Worm (Caenorhabditis elegans) whole organism, mixed stage, embryonic: ENCODE measurements around the gene lido-9.

Experiments
- M03D4.4 ChIP-seq: sonication (generic microtip); optimal IDR thresholded peaks from 2 replicates; lab custom pipeline; 2017; ENCODE audit warnings: mild to moderate bottlenecking, missing genetic modification characterization, missing compliant biosample characterization
- bed-3 ChIP-seq: fragments of 200-800 bp; sonication (Bioruptor generic); optimal IDR thresholded peaks from 3 replicates; lab custom pipeline; 2018; ENCODE audit warnings: mild to moderate bottlenecking, missing genetic modification characterization, moderate library complexity, missing compliant biosample characterization
- blmp-1 ChIP-seq: fragments of 150-350 bp; optimal IDR thresholded peaks from 2 replicates; lab custom pipeline; 2014; ENCODE audit warnings: missing biosample characterization, missing genetic modification characterization
- ceh-39 ChIP-seq: fragments of 150-350 bp; optimal IDR thresholded peaks from 2 replicates; lab custom pipeline; 2014; ENCODE audit warnings: missing biosample characterization, missing genetic modification characterization
- ceh-43 ChIP-seq: fragments of 200-800 bp; sonication (Bioruptor generic); optimal IDR thresholded peaks from 2 replicates; lab custom pipeline; 2018; ENCODE audit warnings: mild to moderate bottlenecking, missing genetic modification characterization, moderate library complexity, missing compliant biosample characterization
- ceh-83 ChIP-seq: fragments of 200-800 bp; sonication (Bioruptor generic); optimal IDR thresholded peaks from 2 replicates; lab custom pipeline; 2018; ENCODE audit warnings: mild to moderate bottlenecking, missing genetic modification characterization, missing compliant biosample characterization
- ces-1 ChIP-seq: fragments of 150-350 bp; optimal IDR thresholded peaks from 2 replicates; lab custom pipeline; 2014; ENCODE audit warnings: missing biosample characterization, missing genetic modification reagents, missing genetic modification characterization
- cnd-1 ChIP-seq: fragments of 200-800 bp; sonication (Bioruptor generic); optimal IDR thresholded peaks from 2 replicates; lab custom pipeline; 2018; ENCODE audit warnings: mild to moderate bottlenecking, missing genetic modification characterization, missing compliant biosample characterization
- drap-1 ChIP-seq: fragments of 200-800 bp; sonication (Bioruptor generic); optimal IDR thresholded peaks from 3 replicates; lab custom pipeline; 2018; ENCODE audit warnings: mild to moderate bottlenecking, missing genetic modification characterization, missing compliant biosample characterization
- elt-3 ChIP-seq: fragments of 150-350 bp; optimal IDR thresholded peaks from 2 replicates; lab custom pipeline; 2014; ENCODE audit warnings: missing biosample characterization, missing genetic modification characterization
- ham-2 ChIP-seq: fragments of 200-800 bp; sonication (Bioruptor generic); optimal IDR thresholded peaks from 2 replicates; lab custom pipeline; 2018; ENCODE audit warnings: mild to moderate bottlenecking, missing genetic modification characterization, missing compliant biosample characterization
- hlh-1 ChIP-seq: fragments of 150-350 bp; optimal IDR thresholded peaks from 2 replicates; lab custom pipeline; 2014; ENCODE audit warnings: missing biosample characterization, missing genetic modification reagents, missing genetic modification characterization
- lin-13 ChIP-seq: fragments of 150-350 bp; optimal IDR thresholded peaks from 2 replicates; lab custom pipeline; 2014; ENCODE audit warnings: missing biosample characterization, missing genetic modification characterization
- lin-32 ChIP-seq: fragments of 200-800 bp; sonication (Bioruptor generic); optimal IDR thresholded peaks from 2 replicates; lab custom pipeline; 2018; ENCODE audit warnings: mild to moderate bottlenecking, missing genetic modification characterization, missing compliant biosample characterization
- lsy-2 ChIP-seq: fragments of 150-350 bp; optimal IDR thresholded peaks from 2 replicates; lab custom pipeline; 2014; ENCODE audit warnings: missing biosample characterization, missing genetic modification characterization
- mab-5 ChIP-seq: fragments of 150-350 bp; optimal IDR thresholded peaks from 2 replicates; lab custom pipeline; 2014; ENCODE audit warnings: missing biosample characterization, missing genetic modification characterization
- mep-1 ChIP-seq: fragments of 150-350 bp; optimal IDR thresholded peaks from 2 replicates; lab custom pipeline; 2017; ENCODE audit warnings: missing biosample characterization, missing genetic modification reagents, missing genetic modification characterization, inconsistent platforms
- nhr-2 ChIP-seq: fragments of 150-350 bp; optimal IDR thresholded peaks from 2 replicates; lab custom pipeline; 2014; ENCODE audit warnings: missing biosample characterization, missing genetic modification characterization
- nhr-237 ChIP-seq: fragments of 150-350 bp; optimal IDR thresholded peaks from 2 replicates; lab custom pipeline; 2014; ENCODE audit warnings: missing biosample characterization, missing genetic modification characterization
- nhr-28 ChIP-seq: fragments of 150-350 bp; optimal IDR thresholded peaks from 2 replicates; lab custom pipeline; 2014; ENCODE audit warnings: missing biosample characterization, missing genetic modification characterization
- nhr-76 ChIP-seq: sonication (generic microtip); optimal IDR thresholded peaks from 2 replicates; lab custom pipeline; 2017; ENCODE audit warnings: missing biosample characterization, missing genetic modification characterization
- pha-4 ChIP-seq: fragments of 150-350 bp; optimal IDR thresholded peaks from 2 replicates; lab custom pipeline; 2018; ENCODE audit warnings: missing biosample characterization, missing genetic modification reagents, missing genetic modification characterization
- sem-2 ChIP-seq: fragments of 200-800 bp; sonication (Bioruptor generic); optimal IDR thresholded peaks from 2 replicates; lab custom pipeline; 2018; ENCODE audit warnings: mild to moderate bottlenecking, missing genetic modification characterization, missing compliant biosample characterization
- snpc-4 ChIP-seq: fragments of 150-350 bp; optimal IDR thresholded peaks from 2 replicates; lab custom pipeline; 2014; ENCODE audit warnings: missing biosample characterization, missing genetic modification characterization
- sptf-1 ChIP-seq: sonication (generic microtip); optimal IDR thresholded peaks from 2 replicates; lab custom pipeline; 2017; ENCODE audit warnings: mild to moderate bottlenecking, missing genetic modification characterization, moderate library complexity, missing compliant biosample characterization
- tbx-8 ChIP-seq: fragments of 200-800 bp; sonication (Bioruptor generic); optimal IDR thresholded peaks from 2 replicates; lab custom pipeline; 2018; ENCODE audit warnings: mild to moderate bottlenecking, missing genetic modification characterization, moderate library complexity, missing compliant biosample characterization
- unc-120 ChIP-seq: sonication (generic microtip); optimal IDR thresholded peaks from 2 replicates; lab custom pipeline; 2017; ENCODE audit warnings: missing genetic modification characterization, missing compliant biosample characterization; ENCODE audit not compliant: poor library complexity, severe bottlenecking
- unc-39 ChIP-seq: fragments of 150-350 bp; optimal IDR thresholded peaks from 2 replicates; lab custom pipeline; 2014; ENCODE audit warnings: missing biosample characterization, missing genetic modification characterization
- unc-62 ChIP-seq: fragments of 150-350 bp; optimal IDR thresholded peaks from 2 replicates; lab custom pipeline; 2014; ENCODE audit warnings: missing biosample characterization, missing genetic modification reagents, missing genetic modification characterization
- zip-8 ChIP-seq: fragments of 150-350 bp; optimal IDR thresholded peaks from 2 replicates; lab custom pipeline; 2014; ENCODE audit warnings: missing biosample characterization, missing genetic modification characterization
- ztf-11 ChIP-seq: fragments of 150-350 bp; optimal IDR thresholded peaks from 2 replicates; lab custom pipeline; 2014; ENCODE audit warnings: missing biosample characterization, missing genetic modification characterization

The lido-9 gene

ce11 chrII:2987854-2988350, 12.7 kb upstream of the lido-9 start, which contains the start of gene lido-7 (continued):
- TF ChIP-seq zip-8 = no peak
- no peak for TF ChIP-seq nhr-76 (tag; lab: Kevin White, UChicago)
- peak; percentile 3 for TF ChIP-seq M03D4.4 (tag; lab: Kevin White, UChicago)
- TF ChIP-seq ham-2 (GFP tag; lab: Kevin White, UChicago) = no peak
- no peak for TF ChIP-seq ceh-39 (tag; lab: Kevin White, UChicago)
- no peak for TF ChIP-seq nhr-28 (tag; lab: Kevin White, UChicago)
- TF ChIP-seq lin-32 (GFP tag; lab: Kevin White, UChicago) = peak; percentile 21
- TF ChIP-seq drap-1 = no peak

- TF ChIP-seq ham-2 (GFP tag; lab: Kevin White, UChicago) = peak; percentile 52
- TF ChIP-seq nhr-76 (tag; lab: Kevin White, UChicago) = no peak
Observed at ce11 chrII:2990089-2990488, 10.5 kb upstream of the lido-9 start.

ce11 chrII:2991555-2992083, 8.9 kb upstream of the lido-9 start, which contains the start of gene K08A2.2:
Gene K08A2.2 (plus strand): TSS chrII:2991605.
- TF ChIP-seq nhr-28 (tag; lab: Kevin White, UChicago) = no peak
- TF ChIP-seq ceh-83 = no peak
- no peak for TF ChIP-seq ztf-11 (tag; lab: Kevin White, UChicago)
- TF ChIP-seq ceh-43 (GFP tag; lab: Kevin White, UChicago) = no peak
- no peak for TF ChIP-seq lin-13
- TF ChIP-seq unc-62 (GFP tag; lab: Kevin White, UChicago) = no peak
- TF ChIP-seq ceh-39 (tag; lab: Kevin White, UChicago) = no peak
- TF ChIP-seq drap-1 = no peak
- TF ChIP-seq bed-3 = no peak
- TF ChIP-seq nhr-2 (tag; lab: Kevin White, UChicago) = no peak
- no peak for TF ChIP-seq ham-2 (GFP tag; lab: Kevin White, UChicago)
- TF ChIP-seq M03D4.4 (tag; lab: Kevin White, UChicago) = no peak
- TF ChIP-seq snpc-4 (tag; lab: Kevin White, UChicago) = no peak
- no peak for TF ChIP-seq ces-1 (GFP tag; lab: Kevin White, UChicago)
- TF ChIP-seq mep-1 (tag; lab: Kevin White, UChicago) = no peak
- TF ChIP-seq mab-5 (tag; lab: Kevin White, UChicago) = no peak
- TF ChIP-seq elt-3 (tag; lab: Kevin White, UChicago) = no peak
- no peak for TF ChIP-seq lsy-2 (tag; lab: Kevin White, UChicago)
- TF ChIP-seq sem-2 (GFP tag; lab: Kevin White, UChicago) = no peak
- TF ChIP-seq zip-8 = no peak

ce11 chrII:2992300-2992699, 8.3 kb upstream of the lido-9 start:
- TF ChIP-seq lsy-2 (tag; lab: Kevin White, UChicago) (no peak), unc-120 (tag; lab: Kevin White, UChicago) (no peak), tbx-8 (GFP tag; lab: Kevin White, UChicago) (no peak), cnd-1 (tag; lab: Kevin White, UChicago) (no peak), snpc-4 (tag; lab: Kevin White, UChicago) (no peak), M03D4.4 (tag; lab: Kevin White, UChicago) (no peak), nhr-237 (tag; lab: Kevin White, UChicago) (no peak), mab-5 (tag; lab: Kevin White, UChicago) (no peak), blmp-1 (tag; lab: Kevin White, UChicago) (no peak), ceh-43 (GFP tag; lab: Kevin White, UChicago) (no peak), mep-1 (tag; lab: Kevin White, UChicago) (no peak), lin-32 (GFP tag; lab: Kevin White, UChicago) (no peak), pha-4 (no peak), sptf-1 (tag; lab: Kevin White, UChicago) (no peak), ceh-83 (no peak)
- TF ChIP-seq, all 35 proteins: peak for 0

- TF ChIP-seq lin-13 (no peak), unc-62 (GFP tag; lab: Kevin White, UChicago) (peak; percentile 94), lin-32 (GFP tag; lab: Kevin White, UChicago) (peak; percentile 23), unc-39 (peak; percentile 42), cnd-1 (tag; lab: Kevin White, UChicago) (peak; percentile 68), nhr-2 (tag; lab: Kevin White, UChicago) (peak; percentile 62), ceh-39 (tag; lab: Kevin White, UChicago) (peak; percentile 2), elt-3 (tag; lab: Kevin White, UChicago) (no peak), bed-3 (no peak), ces-1 (GFP tag; lab: Kevin White, UChicago) (peak; percentile 23), ztf-11 (tag; lab: Kevin White, UChicago) (no peak), nhr-28 (tag; lab: Kevin White, UChicago) (no peak), mab-5 (tag; lab: Kevin White, UChicago) (peak; percentile 98), unc-120 (tag; lab: Kevin White, UChicago) (peak; percentile 19), hlh-1 (tag; lab: Kevin White, UChicago) (peak; percentile 99)
- TF ChIP-seq, all 35 proteins: peak for 10
Observed at ce11 chrII:2994590-2995392, 5.8 kb upstream of the lido-9 start.
